Fruit fly (Drosophila melanogaster): ENCODE measurements around the gene B9d2.
A peak's percentile ranks its signal among the peaks of the same experiment; 100 is the strongest.

dm6 chr2L:6124815-6125214 lies 5.6 kb downstream of the B9d2 start, which contains the start of gene Arpc4:
- TF ChIP-seq CG12104 (GFP tag; optimal IDR thresholded peaks at IDR 0.05): peak; percentile 22
- TF ChIP-seq stc (GFP tag; IDR thresholded peaks at IDR 0.05): peak; percentile 28; the same call in 1 of the 2 replicates
- TF ChIP-seq CG3838 (GFP tag; optimal IDR thresholded peaks at IDR 0.05): no peak

Measured in whole organism, embryonic.